Fruit fly (Drosophila melanogaster) whole organism, adult: Measurements from ENCODE around the gene CG7675.

Experiments
- CG11617 ChIP-seq: fragments of 200-800 bp; sonication (Bioruptor generic); optimal IDR thresholded peaks from 2 replicates; lab custom pipeline; 2017; ENCODE audit warnings: mild to moderate bottlenecking, missing biosample characterization, missing genetic modification reagents, missing genetic modification characterization
- CG12768 ChIP-seq: fragments of 200-800 bp; sonication (Bioruptor generic); optimal IDR thresholded peaks from 2 replicates; lab custom pipeline; 2017; ENCODE audit warnings: missing biosample characterization, missing genetic modification characterization, mild to moderate bottlenecking, moderate library complexity, missing genetic modification reagents
- CG14711 ChIP-seq: fragments of 200-800 bp; sonication (Bioruptor generic); optimal IDR thresholded peaks from 2 replicates; lab custom pipeline; 2018; ENCODE audit warnings: missing biosample characterization, mild to moderate bottlenecking, missing genetic modification characterization, moderate library complexity
- CG1620 ChIP-seq: fragments of 200-800 bp; sonication (Bioruptor generic); optimal IDR thresholded peaks from 2 replicates; lab custom pipeline; 2016; ENCODE audit warnings: missing biosample characterization, missing genetic modification characterization
- CG33017 ChIP-seq: fragments of 200-800 bp; sonication (Bioruptor generic); optimal IDR thresholded peaks from 2 replicates; lab custom pipeline; 2018; ENCODE audit warnings: missing biosample characterization, mild to moderate bottlenecking, missing genetic modification characterization, moderate library complexity
- CG7045 ChIP-seq: fragments of 200-800 bp; sonication (Bioruptor generic); optimal IDR thresholded peaks from 2 replicates; lab custom pipeline; 2017; ENCODE audit warnings: missing biosample characterization, mild to moderate bottlenecking, missing genetic modification characterization
- CG7101 ChIP-seq: fragments of 200-800 bp; sonication (Bioruptor generic); optimal IDR thresholded peaks from 2 replicates; lab custom pipeline; 2018; ENCODE audit warnings: missing biosample characterization, mild to moderate bottlenecking, missing genetic modification characterization, moderate library complexity
- Clk ChIP-seq: fragments of 200-800 bp; sonication (Bioruptor generic); optimal IDR thresholded peaks from 2 replicates; lab custom pipeline; 2017; ENCODE audit warnings: missing biosample characterization, missing genetic modification characterization
- Crg-1 ChIP-seq: fragments of 200-800 bp; sonication (Bioruptor generic); optimal IDR thresholded peaks from 2 replicates; lab custom pipeline; 2016; ENCODE audit warnings: missing biosample characterization, missing genetic modification characterization
- Hr96 ChIP-seq: fragments of 200-800 bp; sonication (Bioruptor generic); optimal IDR thresholded peaks from 2 replicates; lab custom pipeline; 2016; ENCODE audit warnings: missing biosample characterization, missing genetic modification characterization
- Mnt ChIP-seq: fragments of 200-800 bp; sonication (Bioruptor generic); optimal IDR thresholded peaks from 2 replicates; lab custom pipeline; 2016; ENCODE audit warnings: missing biosample characterization, mild to moderate bottlenecking, missing genetic modification characterization
- bab1 ChIP-seq: fragments of 200-800 bp; sonication (Bioruptor generic); optimal IDR thresholded peaks from 3 replicates; lab custom pipeline; 2019; ENCODE audit warnings: missing biosample characterization, mild to moderate bottlenecking, missing genetic modification characterization, moderate library complexity
- cic ChIP-seq: fragments of 200-800 bp; sonication (Bioruptor generic); optimal IDR thresholded peaks from 2 replicates; lab custom pipeline; 2017; ENCODE audit warnings: missing biosample characterization, mild to moderate bottlenecking, missing genetic modification characterization, moderate library complexity
- cnc ChIP-seq, 2 experiments: fragments of >200 bp; optimal IDR thresholded peaks; 2 replicates each; lab custom pipeline; 2017
- kay ChIP-seq: fragments of 200-800 bp; sonication (Bioruptor generic); peaks from one replicate; lab custom pipeline; 2016; ENCODE audit warnings: missing biosample characterization, missing genetic modification characterization, borderline replicate concordance
- ovo ChIP-seq: fragments of 200-800 bp; sonication (Bioruptor generic); optimal IDR thresholded peaks from 2 replicates; lab custom pipeline; 2016; ENCODE audit warnings: missing biosample characterization, missing genetic modification characterization
- tj ChIP-seq: fragments of 200-800 bp; sonication (Bioruptor generic); optimal IDR thresholded peaks from 3 replicates; lab custom pipeline; 2017; ENCODE audit warnings: missing biosample characterization, mild to moderate bottlenecking, missing genetic modification characterization, moderate library complexity
- toe ChIP-seq: fragments of 200-800 bp; sonication (Bioruptor generic); optimal IDR thresholded peaks from 2 replicates; lab custom pipeline; 2016; ENCODE audit warnings: missing biosample characterization, missing genetic modification characterization

Gene CG7675

DNA sequence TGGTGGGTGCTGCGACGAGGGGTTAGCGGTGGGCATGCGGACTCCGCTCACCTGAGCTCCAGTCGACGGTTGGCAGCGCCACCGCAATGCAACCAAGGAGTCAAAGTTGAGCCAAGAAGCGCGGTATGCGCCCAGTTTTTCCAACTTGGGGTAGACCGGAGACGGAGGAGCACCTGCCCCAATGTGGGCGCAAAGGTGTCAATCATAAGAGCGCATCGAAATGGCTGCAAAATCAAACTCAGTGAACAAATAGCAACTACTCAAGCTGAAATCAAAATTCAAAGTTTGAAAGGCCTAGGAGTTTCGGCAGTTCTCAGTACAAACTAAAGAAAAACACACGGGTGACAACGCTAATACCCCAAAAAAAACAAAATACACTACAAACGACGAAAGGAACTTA, 19.3 kb downstream of the CG7675 start, which contains the start of gene hmw:
TSS of gene hmw (plus strand) at position 301 of the 400 bp plus-strand sequence.
- no peak for TF ChIP-seq CG11617 (GFP tag; lab: Kevin White, UChicago)
- no peak for TF ChIP-seq CG12768 (GFP tag; lab: Kevin White, UChicago)
- no peak for TF ChIP-seq CG1620 (GFP tag; lab: Kevin White, UChicago)
- TF ChIP-seq tj (GFP tag; lab: Kevin White, UChicago) = no peak
- TF ChIP-seq CG14711 (tag; lab: Kevin White, UChicago) = no peak
- TF ChIP-seq toe (GFP tag; lab: Kevin White, UChicago) = no peak
- no peak for TF ChIP-seq CG7101
- TF ChIP-seq cnc (optimal IDR thresholded peaks at IDR 0.05; lab: Kevin White, UChicago) = no peak
- no peak for TF ChIP-seq bab1 (GFP tag; lab: Kevin White, UChicago)
- no peak for TF ChIP-seq Hr96 (GFP tag; lab: Kevin White, UChicago)
- TF ChIP-seq cic (GFP tag; lab: Kevin White, UChicago) = no peak
- TF ChIP-seq Mnt (GFP tag; lab: Kevin White, UChicago) = no peak
- TF ChIP-seq CG33017 (tag; lab: Kevin White, UChicago) = no peak
- no peak for TF ChIP-seq Clk (GFP tag; lab: Kevin White, UChicago)

dm6 chr3R:18360630-18361260, 20.2 kb downstream of the CG7675 start, which contains the start of gene CG15803:
Gene CG15803 (minus strand): TSS chr3R:18360728.
- TF ChIP-seq CG7045 (peak; percentile 28), bab1 (GFP tag; lab: Kevin White, UChicago) (no peak), Mnt (GFP tag; lab: Kevin White, UChicago) (peak; percentile 2)

- TF ChIP-seq ovo (GFP tag; lab: Kevin White, UChicago) (no peak), Mnt (GFP tag; lab: Kevin White, UChicago) (no peak), CG11617 (GFP tag; lab: Kevin White, UChicago) (no peak), CG7101 (no peak), kay (GFP tag; lab: Kevin White, UChicago) (no peak)
Observed at dm6 chr3R:18355781-18356180, 25.2 kb downstream of the CG7675 start.

DNA sequence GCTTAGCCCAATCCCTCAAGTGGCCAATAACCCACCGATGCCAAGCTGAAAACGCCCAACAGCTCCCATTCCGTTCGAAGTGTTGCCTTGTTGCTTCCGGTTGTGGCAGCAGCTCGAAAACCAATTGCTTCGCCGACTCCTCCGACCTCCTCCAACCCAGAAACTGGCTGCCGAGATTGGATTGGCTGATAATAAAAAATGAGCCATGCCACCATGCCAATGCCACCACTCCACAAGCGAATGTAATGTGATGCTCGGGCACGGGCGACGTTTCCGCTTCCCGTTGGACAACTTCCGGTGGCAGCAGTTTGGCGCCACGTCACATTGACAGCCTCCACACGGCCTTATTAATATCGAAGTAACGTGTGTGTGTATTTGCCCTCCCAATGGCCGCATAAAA, 42.5 kb downstream of the CG7675 start:
- TF ChIP-seq CG7101 (no peak), tj (GFP tag; lab: Kevin White, UChicago) (no peak), cnc (optimal IDR thresholded peaks at IDR 0.05; lab: Kevin White, UChicago) (no peak), Crg-1 (GFP tag; lab: Kevin White, UChicago) (no peak), bab1 (GFP tag; lab: Kevin White, UChicago) (no peak), Mnt (GFP tag; lab: Kevin White, UChicago) (no peak), toe (GFP tag; lab: Kevin White, UChicago) (no peak)

dm6 chr3R:18328842-18329241, 52.1 kb downstream of the CG7675 start, which contains the start of gene naz:
Gene naz (minus strand): TSS chr3R:18328942.
- TF ChIP-seq CG14711 (tag; lab: Kevin White, UChicago) (no peak), tj (GFP tag; lab: Kevin White, UChicago) (no peak), CG1620 (GFP tag; lab: Kevin White, UChicago) (no peak), Mnt (GFP tag; lab: Kevin White, UChicago) (no peak), Clk (GFP tag; lab: Kevin White, UChicago) (no peak), CG11617 (GFP tag; lab: Kevin White, UChicago) (no peak)
